Fruit fly (Drosophila melanogaster): ENCODE data around the gene Cyp6d5.
A peak's percentile ranks its signal among the peaks of the same experiment; 100 is the strongest.

The Cyp6d5 gene

DNA sequence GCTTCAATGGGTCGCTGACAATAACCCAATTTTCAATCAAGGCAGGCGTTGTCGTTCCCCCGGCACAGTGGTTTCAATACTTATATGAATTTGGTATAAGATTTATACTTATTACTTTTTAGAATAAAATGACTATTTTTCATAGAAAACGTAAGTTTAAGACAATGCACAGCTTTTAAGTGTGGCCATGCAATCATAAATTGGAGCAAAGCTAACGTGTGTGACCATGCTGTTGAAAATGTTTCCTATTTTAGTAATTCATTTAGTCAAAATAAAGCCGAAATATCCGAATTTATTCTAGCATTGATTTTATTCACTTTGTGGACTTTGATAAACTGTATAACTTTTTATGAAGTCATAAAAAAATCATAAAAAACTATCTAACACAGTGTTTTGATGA lies 42.4 kb upstream of the Cyp6d5 start (continued):
- TF ChIP-seq CG13775 (GFP tag; optimal IDR thresholded peaks at IDR 0.05) (no peak), CG31441 (GFP tag; IDR thresholded peaks at IDR 0.05) (peak; percentile 26; the same call in 1 of the 2 replicates), CG18011 (GFP tag; optimal IDR thresholded peaks at IDR 0.05) (no peak), Dbx (GFP tag; IDR thresholded peaks at IDR 0.05) (no peak), Drgx (GFP tag; IDR thresholded peaks at IDR 0.05) (no peak), CG34376 (GFP tag; optimal IDR thresholded peaks at IDR 0.05) (no peak), TFAM (GFP tag; optimal IDR thresholded peaks at IDR 0.05) (no peak), Blimp-1 (GFP tag; optimal IDR thresholded peaks at IDR 0.05) (no peak), stc (GFP tag; IDR thresholded peaks at IDR 0.05) (no peak), CG7839 (tag; optimal IDR thresholded peaks at IDR 0.05) (peak; percentile 24), CG10274 (GFP tag; optimal IDR thresholded peaks at IDR 0.05) (no peak), Asciz (GFP tag; optimal IDR thresholded peaks at IDR 0.05) (peak; percentile 8), CG17385 (GFP tag; optimal IDR thresholded peaks at IDR 0.05) (peak; percentile 13), NK7.1 (GFP tag; optimal IDR thresholded peaks at IDR 0.05) (no peak), sug (tag; optimal IDR thresholded peaks at IDR 0.05) (no peak), corto (GFP tag; optimal IDR thresholded peaks at IDR 0.05) (no peak), Optix (GFP tag; IDR thresholded peaks at IDR 0.05) (no peak), CG14014 (GFP tag; IDR thresholded peaks at IDR 0.05) (no peak), prd (optimal IDR thresholded peaks at IDR 0.05) (no peak), prd (GFP tag; IDR thresholded peaks at IDR 0.05) (peak; percentile 11; the same call in 1 of the 3 replicates), CG18262 (tag; optimal IDR thresholded peaks at IDR 0.05) (peak; percentile 45), tap (tag; optimal IDR thresholded peaks at IDR 0.05) (peak; percentile 11), Dll (GFP tag; IDR thresholded peaks at IDR 0.05; ENCODE audit: partially characterized antibody) (no peak), Atf-2 (GFP tag; optimal IDR thresholded peaks at IDR 0.05) (no peak), B-H1 (GFP tag; IDR thresholded peaks at IDR 0.05) (no peak), pnt (GFP tag; optimal IDR thresholded peaks at IDR 0.05) (no peak), chif (GFP tag; optimal IDR thresholded peaks at IDR 0.05) (no peak), CG18476 (GFP tag; optimal IDR thresholded peaks at IDR 0.05) (no peak), CG12744 (GFP tag; optimal IDR thresholded peaks at IDR 0.05) (no peak), CG15696 (tag; optimal IDR thresholded peaks at IDR 0.05) (no peak), CG12071 (GFP tag; optimal IDR thresholded peaks at IDR 0.05) (no peak), CkIIα-i1 (GFP tag; IDR thresholded peaks at IDR 0.05) (no peak), luna (GFP tag; optimal IDR thresholded peaks at IDR 0.05) (no peak), CG9932 (GFP tag; IDR thresholded peaks at IDR 0.05) (no peak), Oli (tag; optimal IDR thresholded peaks at IDR 0.05) (peak; percentile 56), CG16779 (GFP tag; IDR thresholded peaks at IDR 0.05) (no peak), CG15073 (GFP tag; optimal IDR thresholded peaks at IDR 0.05) (no peak), PHDP (tag; optimal IDR thresholded peaks at IDR 0.05) (peak; percentile 14), insv (GFP tag; optimal IDR thresholded peaks at IDR 0.05) (no peak), CG34422 (GFP tag; IDR thresholded peaks at IDR 0.05) (no peak), Hr3 (GFP tag; optimal IDR thresholded peaks at IDR 0.05) (peak; percentile 17), CG42726 (GFP tag; IDR thresholded peaks at IDR 0.05; ENCODE audit: partially characterized antibody) (no peak), Ssrp (tag; optimal IDR thresholded peaks at IDR 0.05) (peak; percentile 13), ind (GFP tag; optimal IDR thresholded peaks at IDR 0.05) (no peak), onecut (GFP tag; IDR thresholded peaks at IDR 0.05) (no peak), pum (GFP tag; optimal IDR thresholded peaks at IDR 0.05) (no peak), CG8388 (GFP tag; optimal IDR thresholded peaks at IDR 0.05) (no peak), CG2678 (tag; optimal IDR thresholded peaks at IDR 0.05) (peak; percentile 34), Hsf (GFP tag; optimal IDR thresholded peaks at IDR 0.05) (no peak), CG30403 (GFP tag; optimal IDR thresholded peaks at IDR 0.05) (peak; percentile 19), CG10366 (GFP tag; IDR thresholded peaks at IDR 0.05) (no peak), pita (GFP tag; optimal IDR thresholded peaks at IDR 0.05) (no peak)

Data from whole organism, embryonic.